Worm (Caenorhabditis elegans) whole organism, late embryonic: ENCODE results near the gene D2023.3.

Source experiments
- C08G9.2 ChIP-seq: sonication (generic microtip); optimal IDR thresholded peaks from 2 replicates; lab custom pipeline; 2016; ENCODE audit warnings: mild to moderate bottlenecking, missing genetic modification characterization, moderate library complexity, missing compliant biosample characterization
- C38D4.7 ChIP-seq: fragments of 200-800 bp; sonication (Bioruptor generic); optimal IDR thresholded peaks from 2 replicates; lab custom pipeline; 2018; ENCODE audit warnings: mild to moderate bottlenecking, missing genetic modification characterization, moderate library complexity, missing compliant biosample characterization
- F13H6.1 ChIP-seq: sonication (generic microtip); optimal IDR thresholded peaks from 2 replicates; lab custom pipeline; 2016; ENCODE audit warnings: missing genetic modification characterization, missing compliant biosample characterization
- K02D7.2 ChIP-seq: sonication (generic microtip); optimal IDR thresholded peaks from 2 replicates; lab custom pipeline; 2017; ENCODE audit warnings: mild to moderate bottlenecking, missing genetic modification characterization, missing compliant biosample characterization
- K09A11.1 ChIP-seq: sonication (generic microtip); optimal IDR thresholded peaks from 2 replicates; lab custom pipeline; 2017; ENCODE audit warnings: antibody characterized with exemption, mild to moderate bottlenecking, missing genetic modification characterization, missing compliant biosample characterization; ENCODE audit not compliant: insufficient read depth
- T23F11.4 ChIP-seq: fragments of 200-800 bp; sonication (Bioruptor generic); optimal IDR thresholded peaks from 2 replicates; lab custom pipeline; 2018; ENCODE audit warnings: mild to moderate bottlenecking, missing genetic modification characterization, missing compliant biosample characterization
- Y22D7AL.16 ChIP-seq: sonication (generic microtip); optimal IDR thresholded peaks from 2 replicates; lab custom pipeline; 2016; ENCODE audit warnings: missing genetic modification characterization, missing compliant biosample characterization
- ceh-14 ChIP-seq: sonication (generic microtip); optimal IDR thresholded peaks from 2 replicates; lab custom pipeline; 2016; ENCODE audit warnings: missing genotype, missing genetic modification characterization, missing compliant biosample characterization
- ceh-18 ChIP-seq: sonication (generic microtip); optimal IDR thresholded peaks from 2 replicates; lab custom pipeline; 2016; ENCODE audit warnings: missing genetic modification characterization, missing compliant biosample characterization
- ceh-2 ChIP-seq: sonication (generic microtip); optimal IDR thresholded peaks from 2 replicates; lab custom pipeline; 2016; ENCODE audit warnings: missing genotype, missing genetic modification characterization, missing compliant biosample characterization
- ceh-22 ChIP-seq: sonication (generic microtip); optimal IDR thresholded peaks from 2 replicates; lab custom pipeline; 2017; ENCODE audit warnings: missing biosample characterization, missing genetic modification characterization
- ceh-30 ChIP-seq: fragments of 150-350 bp; optimal IDR thresholded peaks from 2 replicates; lab custom pipeline; 2014; ENCODE audit warnings: missing biosample characterization, missing genetic modification characterization
- ceh-34 ChIP-seq: sonication (generic microtip); optimal IDR thresholded peaks from 2 replicates; lab custom pipeline; 2016; ENCODE audit warnings: mild to moderate bottlenecking, missing genetic modification characterization, missing compliant biosample characterization
- ceh-45 ChIP-seq: fragments of 200-800 bp; sonication (Bioruptor generic); IDR thresholded peaks from 2 replicates; pipeline ENCODE4 v1.3.6; 2022; ENCODE audit warnings: missing genetic modification reagents, missing genetic modification characterization, missing compliant biosample characterization
- ceh-48 ChIP-seq: sonication (generic microtip); optimal IDR thresholded peaks from 2 replicates; lab custom pipeline; 2016; ENCODE audit warnings: missing genetic modification characterization, inconsistent platforms, missing compliant biosample characterization
- ceh-6 ChIP-seq: fragments of 200-800 bp; sonication (Bioruptor generic); optimal IDR thresholded peaks from 2 replicates; lab custom pipeline; 2018; ENCODE audit warnings: mild to moderate bottlenecking, missing genetic modification characterization, missing compliant biosample characterization
- ceh-9 ChIP-seq: sonication (generic microtip); optimal IDR thresholded peaks from 2 replicates; lab custom pipeline; 2016; ENCODE audit warnings: mild to moderate bottlenecking, missing genetic modification characterization, inconsistent platforms, missing compliant biosample characterization
- che-1 ChIP-seq: sonication (generic microtip); optimal IDR thresholded peaks from 2 replicates; lab custom pipeline; 2016; ENCODE audit warnings: mild to moderate bottlenecking, missing genetic modification characterization, missing compliant biosample characterization
- dmd-4 ChIP-seq: sonication (generic microtip); optimal IDR thresholded peaks from 2 replicates; lab custom pipeline; 2016; ENCODE audit warnings: borderline replicate concordance, missing genetic modification characterization, missing compliant biosample characterization
- elt-2 ChIP-seq: sonication (generic microtip); optimal IDR thresholded peaks from 2 replicates; lab custom pipeline; 2016; ENCODE audit warnings: missing genetic modification reagents, missing genetic modification characterization, missing compliant biosample characterization
- ets-4 ChIP-seq: sonication (generic microtip); optimal IDR thresholded peaks from 2 replicates; lab custom pipeline; 2016; ENCODE audit warnings: missing genetic modification characterization, missing compliant biosample characterization
- eyg-1 ChIP-seq: sonication (generic microtip); optimal IDR thresholded peaks from 2 replicates; lab custom pipeline; 2016; ENCODE audit warnings: missing genotype, missing genetic modification characterization, missing compliant biosample characterization
- fax-1 ChIP-seq: sonication (generic microtip); optimal IDR thresholded peaks from 2 replicates; lab custom pipeline; 2016; ENCODE audit warnings: missing genotype, missing genetic modification characterization, missing compliant biosample characterization
- fkh-6 ChIP-seq: sonication (generic microtip); optimal IDR thresholded peaks from 2 replicates; lab custom pipeline; 2016; ENCODE audit warnings: missing genetic modification characterization, missing compliant biosample characterization
- gmeb-2 ChIP-seq: sonication (generic microtip); optimal IDR thresholded peaks from 2 replicates; lab custom pipeline; 2016; ENCODE audit warnings: missing genetic modification characterization, inconsistent platforms, missing compliant biosample characterization
- hlh-13 ChIP-seq: fragments of 200-800 bp; sonication (Bioruptor generic); optimal IDR thresholded peaks from 2 replicates; lab custom pipeline; 2018; ENCODE audit warnings: mild to moderate bottlenecking, missing genetic modification characterization, missing compliant biosample characterization
- hlh-30 ChIP-seq: sonication (generic microtip); optimal IDR thresholded peaks from 2 replicates; lab custom pipeline; 2017; ENCODE audit warnings: antibody characterized with exemption, missing genetic modification characterization, missing compliant biosample characterization; ENCODE audit not compliant: insufficient read depth
- hlh-6 ChIP-seq: sonication (generic microtip); optimal IDR thresholded peaks from 2 replicates; lab custom pipeline; 2016; ENCODE audit warnings: missing genotype, missing genetic modification characterization, missing compliant biosample characterization
- hlh-8 ChIP-seq: sonication (generic microtip); optimal IDR thresholded peaks from 2 replicates; lab custom pipeline; 2016; ENCODE audit warnings: missing genotype, missing genetic modification characterization, missing compliant biosample characterization
- lim-6 ChIP-seq: sonication (generic microtip); optimal IDR thresholded peaks from 2 replicates; lab custom pipeline; 2016; ENCODE audit warnings: missing genetic modification characterization, missing compliant biosample characterization
- lin-11 ChIP-seq: fragments of 200-800 bp; sonication (Bioruptor generic); optimal IDR thresholded peaks from 2 replicates; lab custom pipeline; 2018; ENCODE audit warnings: mild to moderate bottlenecking, missing genetic modification characterization, missing compliant biosample characterization
- madf-2 ChIP-seq: sonication (generic microtip); optimal IDR thresholded peaks from 2 replicates; lab custom pipeline; 2017; ENCODE audit warnings: missing genetic modification characterization, missing compliant biosample characterization
- mec-3 ChIP-seq: sonication (generic microtip); optimal IDR thresholded peaks from 2 replicates; lab custom pipeline; 2016; ENCODE audit warnings: borderline replicate concordance, missing genetic modification characterization, missing compliant biosample characterization
- nfya-1 ChIP-seq: sonication (generic microtip); optimal IDR thresholded peaks from 2 replicates; lab custom pipeline; 2017; ENCODE audit warnings: missing genetic modification characterization, mild to moderate bottlenecking, missing compliant biosample characterization, antibody characterized with exemption, moderate library complexity
- nhr-11 ChIP-seq: fragments of 150-350 bp; optimal IDR thresholded peaks from 2 replicates; lab custom pipeline; 2014; ENCODE audit warnings: missing biosample characterization, missing genetic modification characterization
- nhr-232 ChIP-seq: sonication (generic microtip); optimal IDR thresholded peaks from 2 replicates; lab custom pipeline; 2016; ENCODE audit warnings: missing genetic modification characterization, missing compliant biosample characterization
- npax-4 ChIP-seq: sonication (generic microtip); optimal IDR thresholded peaks from 2 replicates; lab custom pipeline; 2016; ENCODE audit warnings: missing genetic modification characterization, missing compliant biosample characterization
- odd-2 ChIP-seq: sonication (generic microtip); optimal IDR thresholded peaks from 2 replicates; lab custom pipeline; 2017; ENCODE audit warnings: antibody characterized with exemption, mild to moderate bottlenecking, missing genetic modification characterization, missing compliant biosample characterization
- pag-3 ChIP-seq: sonication (generic microtip); optimal IDR thresholded peaks from 2 replicates; lab custom pipeline; 2016; ENCODE audit warnings: missing compliant biosample characterization, missing genetic modification characterization, borderline replicate concordance
- pat-9 ChIP-seq: fragments of 200-800 bp; sonication (Bioruptor generic); optimal IDR thresholded peaks from 2 replicates; lab custom pipeline; 2018; ENCODE audit warnings: mild to moderate bottlenecking, missing genetic modification characterization, moderate library complexity, missing compliant biosample characterization
- pha-2 ChIP-seq: sonication (generic microtip); optimal IDR thresholded peaks from 2 replicates; lab custom pipeline; 2017; ENCODE audit warnings: mild to moderate bottlenecking, missing genetic modification characterization, missing compliant biosample characterization
- pha-4 ChIP-seq: fragments of 150-350 bp; optimal IDR thresholded peaks from 2 replicates; lab custom pipeline; 2018; ENCODE audit warnings: missing biosample characterization, missing genetic modification reagents, missing genetic modification characterization
- pros-1 ChIP-seq: fragments of 150-350 bp; optimal IDR thresholded peaks from 2 replicates; lab custom pipeline; 2014; ENCODE audit warnings: missing biosample characterization, missing genetic modification reagents, missing genetic modification characterization
- ref-2 ChIP-seq: sonication (generic microtip); optimal IDR thresholded peaks from 2 replicates; lab custom pipeline; 2016; ENCODE audit warnings: missing genetic modification characterization, missing compliant biosample characterization
- rnt-1 ChIP-seq: sonication (generic microtip); optimal IDR thresholded peaks from 2 replicates; lab custom pipeline; 2016; ENCODE audit warnings: missing genetic modification characterization, missing compliant biosample characterization
- sdc-2 ChIP-seq: sonication (generic microtip); optimal IDR thresholded peaks from 2 replicates; lab custom pipeline; 2016; ENCODE audit warnings: missing genotype, missing genetic modification characterization, missing compliant biosample characterization
- sox-4 ChIP-seq: sonication (generic microtip); optimal IDR thresholded peaks from 2 replicates; lab custom pipeline; 2017; ENCODE audit warnings: mild to moderate bottlenecking, missing genetic modification characterization, inconsistent platforms, missing compliant biosample characterization
- syd-9 ChIP-seq: sonication (generic microtip); optimal IDR thresholded peaks from 2 replicates; lab custom pipeline; 2016; ENCODE audit warnings: mild to moderate bottlenecking, missing genetic modification characterization, moderate library complexity, missing compliant biosample characterization
- tbx-2 ChIP-seq: sonication (generic microtip); optimal IDR thresholded peaks from 2 replicates; lab custom pipeline; 2016; ENCODE audit warnings: missing genetic modification characterization, missing compliant biosample characterization
- unc-3 ChIP-seq, 2 experiments: fragments of 200-800 bp in 1 of 2; sonication (Bioruptor generic) in 1 of 2; sonication (generic microtip) in 1 of 2; conservative IDR thresholded peaks in 1 of 2; optimal IDR thresholded peaks in 1 of 2; 2 replicates each; pipeline versions ENCODE4 v1.3.6 to Lab custom; 2016 to 2022; ENCODE audit warnings: missing compliant biosample characterization in 2 of 2, missing genetic modification characterization in 2 of 2, missing genetic modification reagents in 1 of 2
- unc-42 ChIP-seq: sonication (generic microtip); optimal IDR thresholded peaks from 2 replicates; lab custom pipeline; 2016; ENCODE audit warnings: missing genotype, missing genetic modification characterization, missing compliant biosample characterization
- unc-55 ChIP-seq: sonication (generic microtip); optimal IDR thresholded peaks from 2 replicates; lab custom pipeline; 2017; ENCODE audit warnings: missing biosample characterization, missing genetic modification reagents, missing genetic modification characterization
- ztf-16 ChIP-seq: sonication (generic microtip); optimal IDR thresholded peaks from 2 replicates; lab custom pipeline; 2017; ENCODE audit warnings: missing genetic modification characterization, missing compliant biosample characterization

D2023.3 gene

DNA sequence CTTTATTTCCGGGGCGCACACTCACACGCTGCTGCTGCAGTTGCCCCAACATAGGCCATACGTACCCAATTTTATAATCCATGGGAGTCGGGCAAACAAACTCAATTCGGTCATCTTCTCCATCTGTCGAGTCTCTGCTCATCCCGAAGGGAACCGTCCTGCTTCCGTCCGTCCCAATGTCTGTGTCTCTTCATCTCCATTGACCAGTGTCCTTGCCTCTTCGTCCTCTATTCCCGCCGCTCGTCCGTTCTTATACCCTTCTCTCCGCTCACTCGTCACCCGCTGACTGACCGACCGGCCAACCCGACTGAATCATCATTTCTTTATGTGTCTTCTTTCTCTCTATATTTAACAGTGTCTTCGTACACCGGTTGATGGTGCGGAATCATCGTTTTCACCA, 33.0 kb upstream of the D2023.3 start:
- TF ChIP-seq eyg-1 (tag; lab: Kevin White, UChicago) (peak; percentile 40), madf-2 (no peak), ref-2 (tag; lab: Kevin White, UChicago) (peak; percentile 76), ceh-9 (tag; lab: Kevin White, UChicago) (no peak), dmd-4 (no peak), hlh-8 (tag; lab: Kevin White, UChicago) (no peak), ceh-18 (tag; lab: Kevin White, UChicago) (peak; percentile 31), npax-4 (tag; lab: Kevin White, UChicago) (no peak), T23F11.4 (GFP tag; lab: Kevin White, UChicago) (no peak), pros-1 (tag; lab: Kevin White, UChicago) (no peak), sox-4 (tag; lab: Kevin White, UChicago) (no peak), unc-55 (GFP tag; lab: Kevin White, UChicago) (peak; percentile 42), ceh-48 (tag; lab: Kevin White, UChicago) (no peak), rnt-1 (tag; lab: Kevin White, UChicago) (peak; percentile 13), pha-2 (no peak), hlh-30 (no peak), ztf-16 (tag; lab: Kevin White, UChicago) (peak; percentile 59), hlh-6 (tag; lab: Kevin White, UChicago) (no peak), ceh-34 (tag; lab: Kevin White, UChicago) (peak; percentile 58), tbx-2 (tag; lab: Kevin White, UChicago) (peak; percentile 66), C08G9.2 (no peak), pag-3 (tag; lab: Kevin White, UChicago) (no peak), K02D7.2 (tag; lab: Kevin White, UChicago) (no peak), ceh-14 (tag; lab: Kevin White, UChicago) (peak; percentile 31), pat-9 (tag; lab: Kevin White, UChicago) (no peak), ets-4 (no peak), nhr-11 (tag; lab: Kevin White, UChicago) (no peak), unc-3 (GFP tag; conservative IDR thresholded peaks at IDR 0.05; lab: Robert Waterston, UW) (no peak), unc-3 (tag; optimal IDR thresholded peaks at IDR 0.05; lab: Kevin White, UChicago) (peak; percentile 3), ceh-6 (GFP tag; lab: Kevin White, UChicago) (no peak), hlh-13 (no peak), unc-42 (tag; lab: Kevin White, UChicago) (peak; percentile 90), Y22D7AL.16 (no peak), lin-11 (tag; lab: Kevin White, UChicago) (no peak), F13H6.1 (no peak), gmeb-2 (no peak), fax-1 (tag; lab: Kevin White, UChicago) (no peak), mec-3 (tag; lab: Kevin White, UChicago) (no peak), syd-9 (peak; percentile 64), nfya-1 (tag; lab: Kevin White, UChicago) (peak; percentile 41), fkh-6 (tag; lab: Kevin White, UChicago) (peak; percentile 60), ceh-45 (GFP tag; lab: Robert Waterston, UW) (no peak), che-1 (tag; lab: Kevin White, UChicago) (no peak), lim-6 (tag; lab: Kevin White, UChicago) (no peak), K09A11.1 (no peak), ceh-22 (no peak), elt-2 (tag; lab: Kevin White, UChicago) (no peak), pha-4 (no peak), ceh-2 (peak; percentile 65), sdc-2 (tag; lab: Kevin White, UChicago) (peak; percentile 45), odd-2 (tag; lab: Kevin White, UChicago) (no peak), nhr-232 (tag; lab: Kevin White, UChicago) (peak; percentile 13), ceh-30 (no peak), C38D4.7 (GFP tag; lab: Kevin White, UChicago) (no peak)
